Worm (Caenorhabditis elegans) whole organism, L2 larva: ENCODE results near the gene Y6E2A.7.

Experiments
- alr-1 ChIP-seq: fragments of 150-350 bp; optimal IDR thresholded peaks from 2 replicates; lab custom pipeline; 2014; ENCODE audit warnings: missing biosample characterization, missing genetic modification characterization
- ama-1 ChIP-seq: fragments of 150-350 bp; optimal IDR thresholded peaks from 2 replicates; lab custom pipeline; 2018; ENCODE audit warnings: inconsistent platforms
- mab-5 ChIP-seq: fragments of 150-350 bp; optimal IDR thresholded peaks from 2 replicates; lab custom pipeline; 2014; ENCODE audit warnings: missing biosample characterization, missing genetic modification characterization
- mdl-1 ChIP-seq, 2 experiments: fragments of 150-350 bp in 1 of 2; sonication (generic microtip) in 1 of 2; optimal IDR thresholded peaks; 2 replicates each; lab custom pipeline; 2017; ENCODE audit warnings: missing biosample characterization in 2 of 2, missing genetic modification characterization in 2 of 2
- nhr-237 ChIP-seq: fragments of 150-350 bp; optimal IDR thresholded peaks from 2 replicates; lab custom pipeline; 2014; ENCODE audit warnings: missing biosample characterization, missing genetic modification characterization
- snpc-4 ChIP-seq: fragments of 150-350 bp; optimal IDR thresholded peaks from 2 replicates; lab custom pipeline; 2014; ENCODE audit warnings: missing biosample characterization, missing genetic modification characterization
- unc-62 ChIP-seq: fragments of 150-350 bp; optimal IDR thresholded peaks from 2 replicates; lab custom pipeline; 2014; ENCODE audit warnings: missing biosample characterization, missing genetic modification reagents, missing genetic modification characterization
- ztf-11 ChIP-seq: sonication (generic microtip); optimal IDR thresholded peaks from 2 replicates; lab custom pipeline; 2017; ENCODE audit warnings: missing biosample characterization, missing genetic modification characterization

- TF ChIP-seq mdl-1 (tag; optimal IDR thresholded peaks at IDR 0.05; lab: Kevin White, UChicago) (no peak), ama-1 (no peak), mab-5 (tag; lab: Kevin White, UChicago) (no peak), unc-62 (no peak), alr-1 (tag; lab: Kevin White, UChicago) (no peak), nhr-237 (no peak), ztf-11 (tag; lab: Kevin White, UChicago) (no peak), snpc-4 (tag; lab: Kevin White, UChicago) (no peak)
These were observed 13.9 kb downstream of the Y6E2A.7 start, which contains the start of gene T23D5.3 for ce11 chrV:15733568-15733967.
